Worm (Caenorhabditis elegans): Measurements from ENCODE around the gene Y113G7B.12.

The Y113G7B.12 gene

DNA sequence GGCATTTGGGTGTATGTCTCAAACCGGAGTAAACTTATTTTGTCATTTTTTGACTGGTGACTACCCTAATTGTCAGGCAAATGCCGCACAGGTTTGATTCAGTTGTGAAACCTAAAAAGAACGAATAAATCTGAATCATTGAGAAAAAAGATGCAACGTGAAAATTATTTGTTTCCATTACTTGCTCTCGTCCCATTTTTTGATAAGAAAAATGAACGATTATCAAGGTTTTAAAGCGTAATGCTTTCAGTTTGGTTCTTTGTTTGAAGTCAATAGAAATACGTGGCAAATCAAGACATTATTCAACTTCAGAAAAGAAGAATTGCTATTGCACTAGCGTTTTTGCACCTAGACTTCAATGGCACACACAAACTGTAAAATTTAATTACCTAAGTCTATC is at the start of gene Y113G7B.12:
Gene Y113G7B.12 (minus strand): TSS at position 101 of the 400 bp plus-strand sequence.
- TF ChIP-seq ztf-11 (tag; optimal IDR thresholded peaks at IDR 0.05), result no peak
- TF ChIP-seq sea-2 (GFP tag; optimal IDR thresholded peaks at IDR 0.05), result no peak
- TF ChIP-seq ZK546.5 (tag; optimal IDR thresholded peaks at IDR 0.05), result no peak
- no peak for TF ChIP-seq egl-27 (tag; optimal IDR thresholded peaks at IDR 0.05)
- no peak for TF ChIP-seq nhr-23 (tag; optimal IDR thresholded peaks at IDR 0.05)
- TF ChIP-seq hmg-11 (tag; optimal IDR thresholded peaks at IDR 0.05), result no peak
- no peak for TF ChIP-seq ama-1 (optimal IDR thresholded peaks at IDR 0.05)
- TF ChIP-seq snpc-4 (tag; optimal IDR thresholded peaks at IDR 0.05), result no peak
- TF ChIP-seq ceh-28 (tag; optimal IDR thresholded peaks at IDR 0.05), result no peak

DNA sequence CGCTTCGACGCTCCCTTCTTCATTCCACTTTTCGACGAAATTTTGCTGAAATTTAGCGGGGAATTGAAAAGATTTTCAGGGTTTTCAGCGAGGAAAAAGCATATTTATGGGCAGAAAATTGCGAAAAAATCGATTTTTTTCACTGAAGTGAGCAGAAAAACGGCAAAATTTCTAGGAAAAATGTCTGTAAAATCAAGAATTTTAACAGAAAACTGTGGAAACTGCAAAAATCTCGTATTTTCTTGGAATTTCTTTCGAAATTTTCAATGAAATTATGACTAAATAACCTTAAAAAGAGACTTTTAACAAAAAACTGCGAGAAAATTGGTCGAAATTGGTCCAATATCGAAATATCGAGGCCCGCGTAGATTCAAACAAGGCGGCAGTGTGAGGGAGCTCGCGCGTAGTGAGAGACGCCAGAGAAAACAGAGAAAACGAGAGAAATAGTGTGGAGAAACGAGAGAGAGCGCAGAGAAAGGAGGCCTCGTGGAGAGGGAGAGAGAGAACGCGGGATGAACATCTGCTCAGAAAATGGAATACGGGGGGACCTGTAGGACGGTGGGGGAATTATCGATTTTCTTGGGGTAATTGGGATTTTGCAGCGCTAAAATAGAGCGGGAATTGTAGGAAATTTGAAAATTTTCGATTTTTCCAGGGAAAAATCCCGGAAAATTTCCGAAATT is 37.1 kb upstream of the Y113G7B.12 start, which contains the start of gene swsn-1:
Gene swsn-1 (minus strand): TSS at position 51 of the 683 bp plus-strand sequence.
- TF ChIP-seq ama-1 (optimal IDR thresholded peaks at IDR 0.05), result no peak
- TF ChIP-seq ceh-28 (tag; optimal IDR thresholded peaks at IDR 0.05), result peak; percentile 36
- peak; percentile 85 for TF ChIP-seq hmg-11 (tag; optimal IDR thresholded peaks at IDR 0.05)
- no peak for TF ChIP-seq jun-1 (tag; optimal IDR thresholded peaks at IDR 0.05)
- peak; percentile 63 for TF ChIP-seq nfya-1 (tag; optimal IDR thresholded peaks at IDR 0.05; ENCODE audit: insufficient read depth)
- TF ChIP-seq nhr-76 (tag; optimal IDR thresholded peaks at IDR 0.05), result no peak
- TF ChIP-seq nhr-12 (tag; optimal IDR thresholded peaks at IDR 0.05), result no peak
- TF ChIP-seq lin-15B (tag; optimal IDR thresholded peaks at IDR 0.05), result peak; percentile 10
- peak; percentile 6 for TF ChIP-seq pqm-1 (tag; optimal IDR thresholded peaks at IDR 0.05)
- TF ChIP-seq skn-1 (tag; optimal IDR thresholded peaks at IDR 0.05), result no peak

DNA sequence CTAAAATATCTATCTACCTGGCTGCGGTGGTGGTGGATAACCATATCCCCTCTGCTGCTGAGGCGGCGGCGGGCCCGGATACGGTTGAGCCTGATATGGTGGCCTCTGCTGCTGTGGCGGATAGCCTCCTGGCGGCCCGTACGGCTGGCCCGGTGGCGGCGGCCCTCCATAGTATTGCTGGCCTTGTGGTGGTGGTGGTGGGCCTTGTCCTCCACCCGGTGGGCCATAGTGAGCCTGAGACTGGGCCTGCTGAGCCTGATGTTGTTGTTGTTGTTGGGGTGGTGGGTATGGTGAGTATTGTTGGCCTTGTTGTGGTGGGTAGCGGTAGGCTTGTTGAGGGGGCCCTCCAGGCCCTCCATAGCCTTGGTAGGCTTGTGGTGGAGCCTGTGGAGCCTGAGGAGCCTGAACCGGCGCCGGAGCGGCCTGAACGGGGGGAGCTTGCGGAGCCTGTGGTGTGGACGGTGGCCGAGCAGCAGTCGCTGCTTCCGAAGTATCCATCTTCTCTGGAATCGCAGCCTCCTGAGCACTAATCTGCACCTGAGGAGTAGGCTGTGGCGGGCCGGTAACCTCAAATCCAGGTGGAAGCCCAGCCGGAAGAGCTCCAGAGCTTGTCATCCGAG is 28.9 kb upstream of the Y113G7B.12 start:
- no peak for TF ChIP-seq ceh-16 (tag; optimal IDR thresholded peaks at IDR 0.05)
- TF ChIP-seq nhr-77 (tag; optimal IDR thresholded peaks at IDR 0.05), result no peak
- TF ChIP-seq unc-62 (GFP tag; optimal IDR thresholded peaks at IDR 0.05), result no peak
- no peak for TF ChIP-seq hmg-11 (tag; optimal IDR thresholded peaks at IDR 0.05)
- TF ChIP-seq ztf-4 (tag; optimal IDR thresholded peaks at IDR 0.05), result no peak
- no peak for TF ChIP-seq ceh-82 (tag; optimal IDR thresholded peaks at IDR 0.05)
- TF ChIP-seq ZK546.5 (tag; optimal IDR thresholded peaks at IDR 0.05), result no peak
- TF ChIP-seq elt-1 (tag; optimal IDR thresholded peaks at IDR 0.05), result no peak
- TF ChIP-seq egl-27 (tag; optimal IDR thresholded peaks at IDR 0.05), result no peak
- TF ChIP-seq egl-5 (tag; optimal IDR thresholded peaks at IDR 0.05), result no peak
- TF ChIP-seq pha-4 (tag; optimal IDR thresholded peaks at IDR 0.05), result no peak
- TF ChIP-seq nhr-28 (tag; optimal IDR thresholded peaks at IDR 0.05), result no peak
- no peak for TF ChIP-seq R02D3.7 (tag; optimal IDR thresholded peaks at IDR 0.05)

DNA sequence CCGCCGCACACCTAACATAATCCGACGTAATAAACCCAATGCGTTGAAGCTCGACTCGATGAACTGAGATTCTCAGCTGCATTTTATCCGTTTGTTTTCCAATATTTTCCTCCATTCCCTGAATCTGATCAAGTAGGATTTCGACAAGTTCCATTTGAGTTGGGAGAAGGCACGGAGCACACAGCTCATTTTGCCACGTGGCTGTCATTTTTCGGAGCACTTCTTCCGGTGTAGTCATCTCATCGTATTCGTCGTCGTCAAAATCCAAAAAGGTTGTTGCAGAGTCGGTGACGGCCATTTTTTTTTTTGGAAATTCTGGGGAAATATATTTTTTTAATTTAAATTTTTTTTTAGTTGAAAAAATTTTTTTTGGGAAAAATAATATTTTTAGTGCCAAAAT is 24.9 kb upstream of the Y113G7B.12 start, which contains the start of gene sld-5:
Gene sld-5 (minus strand): TSS at position 317 of the 400 bp plus-strand sequence.
- TF ChIP-seq ceh-16 (tag; optimal IDR thresholded peaks at IDR 0.05) (no peak), nhr-77 (tag; optimal IDR thresholded peaks at IDR 0.05) (no peak), nhr-23 (tag; optimal IDR thresholded peaks at IDR 0.05) (no peak), ceh-82 (tag; optimal IDR thresholded peaks at IDR 0.05) (no peak), nhr-237 (tag; optimal IDR thresholded peaks at IDR 0.05) (no peak), nhr-12 (tag; optimal IDR thresholded peaks at IDR 0.05) (no peak), skn-1 (tag; optimal IDR thresholded peaks at IDR 0.05) (no peak), nfya-1 (tag; optimal IDR thresholded peaks at IDR 0.05; ENCODE audit: insufficient read depth) (no peak), nhr-11 (tag; optimal IDR thresholded peaks at IDR 0.05) (no peak), nhr-67 (tag; optimal IDR thresholded peaks at IDR 0.05) (no peak), ZK546.5 (tag; optimal IDR thresholded peaks at IDR 0.05) (no peak), aly-2 (tag; optimal IDR thresholded peaks at IDR 0.05) (no peak), nhr-43 (tag; optimal IDR thresholded peaks at IDR 0.05; ENCODE audit: poor library complexity, severe bottlenecking) (no peak), daf-12 (tag; optimal IDR thresholded peaks at IDR 0.05) (no peak), zag-1 (tag; optimal IDR thresholded peaks at IDR 0.05) (no peak), elt-1 (tag; optimal IDR thresholded peaks at IDR 0.05) (no peak), egl-5 (tag; optimal IDR thresholded peaks at IDR 0.05) (no peak), jun-1 (tag; optimal IDR thresholded peaks at IDR 0.05) (no peak), pha-4 (tag; optimal IDR thresholded peaks at IDR 0.05) (no peak)

DNA sequence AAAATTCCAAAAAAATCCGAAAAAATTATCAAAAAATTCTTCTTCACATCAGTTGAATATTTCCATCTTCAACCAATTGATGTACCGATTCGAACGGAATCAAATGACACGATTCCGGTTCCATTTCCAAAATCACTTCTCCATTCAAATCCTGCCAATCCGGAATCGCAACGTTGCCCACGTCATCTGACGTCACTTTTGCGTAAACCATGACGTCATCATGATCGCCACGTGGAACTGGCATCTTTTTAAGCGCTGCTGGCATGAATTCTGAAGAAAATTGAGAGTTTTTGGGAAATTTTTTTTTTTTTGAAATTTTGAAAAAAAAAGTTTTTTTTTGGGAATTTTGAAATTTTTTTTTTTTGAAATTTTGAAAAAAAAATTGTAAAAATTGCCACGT is 22.7 kb upstream of the Y113G7B.12 start:
- TF ChIP-seq eor-1 (tag; optimal IDR thresholded peaks at IDR 0.05) (no peak), ceh-28 (tag; optimal IDR thresholded peaks at IDR 0.05) (no peak), unc-39 (tag; optimal IDR thresholded peaks at IDR 0.05) (no peak), pha-4 (tag; optimal IDR thresholded peaks at IDR 0.05) (no peak), sea-2 (GFP tag; optimal IDR thresholded peaks at IDR 0.05) (no peak), nhr-12 (tag; optimal IDR thresholded peaks at IDR 0.05) (no peak), mml-1 (tag; optimal IDR thresholded peaks at IDR 0.05) (no peak), elt-3 (tag; optimal IDR thresholded peaks at IDR 0.05) (no peak), egl-5 (tag; optimal IDR thresholded peaks at IDR 0.05) (no peak), ceh-9 (tag; optimal IDR thresholded peaks at IDR 0.05) (no peak), egl-27 (tag; optimal IDR thresholded peaks at IDR 0.05) (no peak), nhr-28 (tag; optimal IDR thresholded peaks at IDR 0.05) (no peak), nhr-23 (tag; optimal IDR thresholded peaks at IDR 0.05) (no peak), nhr-76 (tag; optimal IDR thresholded peaks at IDR 0.05) (no peak), lin-39 (tag; optimal IDR thresholded peaks at IDR 0.05) (no peak), lsy-12 (tag; optimal IDR thresholded peaks at IDR 0.05) (no peak)

Data from whole organism, L3 larva.